Fruit fly (Drosophila melanogaster): Measurements from ENCODE around the gene Gart.

DNA sequence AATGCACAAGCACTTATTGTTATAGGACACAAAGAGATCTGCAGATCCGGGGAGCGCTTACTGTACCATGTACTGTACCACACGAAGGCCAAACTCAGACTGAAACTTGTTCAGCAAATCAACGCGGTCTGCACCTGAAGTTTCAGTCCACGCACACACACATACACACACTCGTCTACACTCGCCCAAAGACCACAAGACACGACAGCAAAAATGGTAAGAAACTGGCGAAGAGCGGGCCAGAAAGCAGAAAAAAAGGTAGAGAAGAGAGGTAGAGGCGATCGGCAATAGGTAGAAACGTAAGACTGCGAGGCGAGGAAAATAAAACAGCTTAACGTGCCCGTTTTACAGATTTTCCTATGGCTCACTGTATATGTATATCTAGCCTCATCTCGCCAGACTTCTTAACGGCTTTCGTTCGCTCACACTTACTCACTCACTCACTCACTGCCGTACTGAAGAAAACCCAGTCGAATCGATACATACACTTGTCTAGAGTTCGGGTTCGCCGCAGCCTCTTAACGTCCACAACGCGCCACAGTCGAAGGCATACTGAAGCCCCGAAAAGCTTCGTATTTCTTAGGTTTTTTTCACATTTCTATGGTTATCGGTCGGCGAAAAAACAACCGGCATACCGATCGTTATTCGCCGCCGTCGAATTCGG, 13.8 kb downstream of the Gart start, which contains the start of gene uif:
- TF ChIP-seq Clk (GFP tag; optimal IDR thresholded peaks at IDR 0.05) (no peak), kay (GFP tag; ENCODE audit: borderline replicate concordance) (no peak), CG33017 (tag; optimal IDR thresholded peaks at IDR 0.05) (no peak), CG7045 (GFP tag; optimal IDR thresholded peaks at IDR 0.05) (no peak), Mnt (GFP tag; optimal IDR thresholded peaks at IDR 0.05) (no peak), bab1 (GFP tag; optimal IDR thresholded peaks at IDR 0.05) (no peak), tj (GFP tag; optimal IDR thresholded peaks at IDR 0.05) (no peak), Crg-1 (GFP tag; optimal IDR thresholded peaks at IDR 0.05) (no peak), cnc (optimal IDR thresholded peaks at IDR 0.05) (no peak), CG14711 (tag; optimal IDR thresholded peaks at IDR 0.05) (no peak), pad (GFP tag; optimal IDR thresholded peaks at IDR 0.05) (no peak), Hr96 (GFP tag; optimal IDR thresholded peaks at IDR 0.05) (no peak), ovo (GFP tag; optimal IDR thresholded peaks at IDR 0.05) (no peak), CG5204 (GFP tag; optimal IDR thresholded peaks at IDR 0.05) (no peak)
